Worm (Caenorhabditis elegans) whole organism, L4 larva: ENCODE results near the gene K09A9.8.

Source experiments
- F49E8.2 ChIP-seq: sonication (generic microtip); optimal IDR thresholded peaks from 2 replicates; lab custom pipeline; 2016; ENCODE audit warnings: missing compliant biosample characterization, mild to moderate bottlenecking, missing genetic modification characterization, borderline replicate concordance
- T26A8.4 ChIP-seq: fragments of 200-800 bp; sonication (Bioruptor generic); IDR thresholded peaks from 2 replicates; pipeline ENCODE4 v1.3.6; 2022; ENCODE audit warnings: missing genetic modification characterization, missing compliant biosample characterization
- Y48G9A.11 ChIP-seq: fragments of 200-800 bp; sonication (Bioruptor generic); IDR thresholded peaks from 2 replicates; pipeline ENCODE4 v1.3.6; 2022; ENCODE audit warnings: missing genetic modification reagents, missing genetic modification characterization, missing compliant biosample characterization
- Y5F2A.4 ChIP-seq: fragments of 200-800 bp; sonication (Bioruptor generic); optimal IDR thresholded peaks from 2 replicates; lab custom pipeline; 2018; ENCODE audit warnings: mild to moderate bottlenecking, missing genetic modification characterization, missing compliant biosample characterization
- aha-1 ChIP-seq: fragments of 150-350 bp; peaks from one replicate; lab custom pipeline; 2014; ENCODE audit warnings: missing biosample characterization, missing genetic modification characterization
- ama-1 ChIP-seq: fragments of 150-350 bp; optimal IDR thresholded peaks from 2 replicates; lab custom pipeline; 2014; ENCODE audit warnings: inconsistent platforms, mixed read lengths
- attf-4 ChIP-seq: sonication (generic microtip); optimal IDR thresholded peaks from 3 replicates; lab custom pipeline; 2017; ENCODE audit warnings: missing biosample characterization, missing genetic modification characterization
- ceh-20 ChIP-seq: fragments of 200-800 bp; sonication (Bioruptor generic); IDR thresholded peaks from 2 replicates; pipeline ENCODE4 v1.3.6; 2022; ENCODE audit warnings: missing genetic modification reagents, missing genetic modification characterization, missing compliant biosample characterization
- ces-1 ChIP-seq: fragments of 150-350 bp; sonication (generic microtip); optimal IDR thresholded peaks from 4 replicates; lab custom pipeline; 2014; ENCODE audit warnings: missing biosample characterization, missing genetic modification reagents, missing genetic modification characterization
- ctbp-1 ChIP-seq: fragments of 200-800 bp; sonication (Bioruptor generic); IDR thresholded peaks from 2 replicates; pipeline ENCODE4 v1.3.6; 2022; ENCODE audit warnings: missing genetic modification reagents, missing genetic modification characterization, missing compliant biosample characterization
- daf-16 ChIP-seq, 3 experiments: sonication (generic microtip); optimal IDR thresholded peaks; 2 replicates each; lab custom pipeline; 2016 to 2017; ENCODE audit warnings: missing genetic modification characterization in 3 of 3, missing genetic modification reagents in 3 of 3, mild to moderate bottlenecking in 2 of 3, missing compliant biosample characterization in 2 of 3, missing biosample characterization in 1 of 3, moderate library complexity in 1 of 3
- daf-19 ChIP-seq: fragments of 200-800 bp; sonication (Bioruptor generic); conservative IDR thresholded peaks from 2 replicates; pipeline ENCODE4 v1.3.6; 2022; ENCODE audit warnings: missing genetic modification characterization, missing compliant biosample characterization
- dmd-6 ChIP-seq: fragments of 200-800 bp; sonication (Bioruptor generic); IDR thresholded peaks from 2 replicates; pipeline ENCODE4 v1.3.6; 2022; ENCODE audit warnings: missing genetic modification reagents, missing genetic modification characterization, missing compliant biosample characterization
- dmd-9 ChIP-seq: fragments of 200-800 bp; sonication (Bioruptor generic); IDR thresholded peaks from 2 replicates; pipeline ENCODE4 v1.3.6; 2022; ENCODE audit warnings: missing genetic modification reagents, missing genetic modification characterization, missing compliant biosample characterization
- dpl-1 ChIP-seq: fragments of 150-350 bp; optimal IDR thresholded peaks from 2 replicates; lab custom pipeline; 2014; ENCODE audit warnings: missing biosample characterization, missing genetic modification reagents, missing genetic modification characterization
- duxl-1 ChIP-seq: sonication (generic microtip); optimal IDR thresholded peaks from 2 replicates; lab custom pipeline; 2016; ENCODE audit warnings: mild to moderate bottlenecking, missing genetic modification characterization, moderate library complexity, missing compliant biosample characterization; ENCODE audit not compliant: poor library complexity
- dve-1 ChIP-seq: sonication (generic microtip); optimal IDR thresholded peaks from 2 replicates; lab custom pipeline; 2017; ENCODE audit warnings: antibody characterized with exemption, mild to moderate bottlenecking, missing genetic modification characterization, missing compliant biosample characterization; ENCODE audit not compliant: insufficient read depth
- egl-43 ChIP-seq: fragments of 200-800 bp; sonication (Bioruptor generic); IDR thresholded peaks from 2 replicates; pipeline ENCODE4 v1.3.6; 2022; ENCODE audit warnings: missing genetic modification reagents, missing genetic modification characterization, missing compliant biosample characterization
- hif-1 ChIP-seq, 2 experiments: sonication (generic microtip); optimal IDR thresholded peaks; 2 replicates each; lab custom pipeline; 2016 to 2017; ENCODE audit warnings: missing compliant biosample characterization in 2 of 2, missing genetic modification characterization in 2 of 2, missing genetic modification reagents in 2 of 2, missing genotype in 2 of 2, mild to moderate bottlenecking in 1 of 2
- hlh-11 ChIP-seq: fragments of 200-800 bp; sonication (Bioruptor generic); optimal IDR thresholded peaks from 2 replicates; lab custom pipeline; 2018; ENCODE audit warnings: mild to moderate bottlenecking, missing genetic modification characterization, missing compliant biosample characterization
- hlh-30 ChIP-seq: sonication (generic microtip); optimal IDR thresholded peaks from 2 replicates; lab custom pipeline; 2017; ENCODE audit warnings: antibody characterized with exemption, mild to moderate bottlenecking, missing genetic modification characterization, missing compliant biosample characterization; ENCODE audit not compliant: insufficient read depth
- lin-15B ChIP-seq: fragments of 150-350 bp; sonication (generic microtip); optimal IDR thresholded peaks from 3 replicates; lab custom pipeline; 2014; ENCODE audit warnings: missing biosample characterization, missing genetic modification characterization
- lin-29 ChIP-seq: fragments of 200-800 bp; sonication (Bioruptor generic); IDR thresholded peaks from 2 replicates; pipeline ENCODE4 v1.3.6; 2022; ENCODE audit warnings: missing genetic modification reagents, missing genetic modification characterization, missing compliant biosample characterization
- lir-3 ChIP-seq: sonication (generic microtip); optimal IDR thresholded peaks from 2 replicates; lab custom pipeline; 2016; ENCODE audit warnings: mild to moderate bottlenecking, missing genetic modification characterization, missing compliant biosample characterization
- lsy-2 ChIP-seq, 2 experiments: fragments of 150-350 bp in 1 of 2; sonication (generic microtip) in 1 of 2; optimal IDR thresholded peaks; 2 replicates each; lab custom pipeline; 2014 to 2017; ENCODE audit warnings: missing biosample characterization in 2 of 2, missing genetic modification characterization in 2 of 2
- madf-9 ChIP-seq: fragments of 200-800 bp; sonication (Bioruptor generic); conservative IDR thresholded peaks from 2 replicates; pipeline ENCODE4 v1.3.6; 2022; ENCODE audit warnings: missing genetic modification reagents, missing genetic modification characterization, missing compliant biosample characterization
- mdl-1 ChIP-seq, 2 experiments: fragments of 150-350 bp in 1 of 2; sonication (generic microtip) in 1 of 2; optimal IDR thresholded peaks; 2 replicates each; lab custom pipeline; 2014 to 2017; ENCODE audit warnings: missing biosample characterization in 2 of 2, missing genetic modification characterization in 2 of 2
- mep-1 ChIP-seq: fragments of 150-350 bp; sonication (generic microtip); optimal IDR thresholded peaks from 3 replicates; lab custom pipeline; 2014; ENCODE audit warnings: missing biosample characterization, missing genetic modification characterization
- mes-2 ChIP-seq: sonication (generic microtip); optimal IDR thresholded peaks from 2 replicates; lab custom pipeline; 2016; ENCODE audit warnings: missing genotype, mild to moderate bottlenecking, missing genetic modification characterization, missing compliant biosample characterization; ENCODE audit not compliant: poor library complexity, severe bottlenecking
- mxl-3 ChIP-seq: fragments of 200-800 bp; sonication (Bioruptor generic); optimal IDR thresholded peaks from 2 replicates; lab custom pipeline; 2018; ENCODE audit warnings: mild to moderate bottlenecking, missing genetic modification characterization, missing compliant biosample characterization
- nhr-102 ChIP-seq: sonication (generic microtip); optimal IDR thresholded peaks from 2 replicates; lab custom pipeline; 2016; ENCODE audit warnings: mild to moderate bottlenecking, missing genetic modification characterization, moderate library complexity, missing compliant biosample characterization
- nhr-11 ChIP-seq: fragments of 150-350 bp; optimal IDR thresholded peaks from 2 replicates; lab custom pipeline; 2014; ENCODE audit warnings: missing biosample characterization, missing genetic modification characterization
- nhr-237 ChIP-seq: sonication (generic microtip); optimal IDR thresholded peaks from 2 replicates; lab custom pipeline; 2017; ENCODE audit warnings: missing biosample characterization, missing genetic modification characterization
- nhr-28 ChIP-seq: fragments of 150-350 bp; optimal IDR thresholded peaks from 2 replicates; lab custom pipeline; 2014; ENCODE audit warnings: missing biosample characterization, missing genetic modification characterization
- nhr-41 ChIP-seq: fragments of 200-800 bp; sonication (Bioruptor generic); IDR thresholded peaks from 2 replicates; pipeline ENCODE4 v1.3.6; 2022; ENCODE audit warnings: missing genetic modification reagents, missing genetic modification characterization, missing compliant biosample characterization
- nhr-42 ChIP-seq: fragments of 200-800 bp; sonication (Bioruptor generic); IDR thresholded peaks from 2 replicates; pipeline ENCODE4 v1.3.6; 2022; ENCODE audit warnings: missing genetic modification characterization, missing compliant biosample characterization
- nhr-48 ChIP-seq: sonication (generic microtip); optimal IDR thresholded peaks from 2 replicates; lab custom pipeline; 2016; ENCODE audit warnings: mild to moderate bottlenecking, missing genetic modification characterization, missing compliant biosample characterization
- pha-4 ChIP-seq, 2 experiments: fragments of 150-350 bp in 1 of 2; fragments of 200-800 bp in 1 of 2; sonication (Bioruptor generic) in 1 of 2; IDR thresholded peaks in 1 of 2; optimal IDR thresholded peaks in 1 of 2; 2 replicates each; pipeline versions ENCODE4 v1.3.6 to Lab custom; 2014 to 2022; ENCODE audit warnings: missing genetic modification characterization in 2 of 2, missing genetic modification reagents in 2 of 2, missing biosample characterization in 1 of 2, missing compliant biosample characterization in 1 of 2
- php-3 ChIP-seq: fragments of 200-800 bp; sonication (Bioruptor generic); IDR thresholded peaks from 2 replicates; pipeline ENCODE4 v1.3.6; 2022; ENCODE audit warnings: missing genetic modification reagents, missing genetic modification characterization, missing compliant biosample characterization
- rbr-2 ChIP-seq: sonication (generic microtip); optimal IDR thresholded peaks from 2 replicates; lab custom pipeline; 2016; ENCODE audit warnings: missing genotype, missing genetic modification characterization, missing compliant biosample characterization
- set-16 ChIP-seq: fragments of 200-800 bp; sonication (Bioruptor generic); IDR thresholded peaks from 2 replicates; pipeline ENCODE4 v1.3.6; 2022; ENCODE audit warnings: missing genetic modification reagents, missing genetic modification characterization, missing compliant biosample characterization
- snpc-4 ChIP-seq: fragments of 150-350 bp; optimal IDR thresholded peaks from 2 replicates; lab custom pipeline; 2014; ENCODE audit warnings: missing biosample characterization, missing genetic modification characterization
- spr-1 ChIP-seq: sonication (generic microtip); optimal IDR thresholded peaks from 2 replicates; lab custom pipeline; 2016; ENCODE audit warnings: mild to moderate bottlenecking, missing genetic modification characterization, missing compliant biosample characterization
- tra-1 ChIP-seq: fragments of 200-800 bp; sonication (Bioruptor generic); IDR thresholded peaks from 2 replicates; pipeline ENCODE4 v1.3.6; 2022; ENCODE audit warnings: missing genetic modification reagents, missing genetic modification characterization, missing compliant biosample characterization
- zag-1 ChIP-seq: fragments of 150-350 bp; optimal IDR thresholded peaks from 2 replicates; lab custom pipeline; 2014; ENCODE audit warnings: missing biosample characterization, missing genetic modification characterization
- zip-11 ChIP-seq: fragments of 200-800 bp; sonication (Bioruptor generic); IDR thresholded peaks from 2 replicates; pipeline ENCODE4 v1.3.6; 2022; ENCODE audit warnings: missing genetic modification characterization, missing compliant biosample characterization

Gene K09A9.8

ce11 chrX:15567986-15568940 is 28.7 kb downstream of the K09A9.8 start, which contains the start of gene dyn-1:
TSS of gene dyn-1 (plus strand) at chrX:15568890.
- TF ChIP-seq snpc-4 (tag; lab: Kevin White, UChicago) (no peak), lin-29 (GFP tag; lab: Robert Waterston, UW) (0 out of 2 replicates have a peak, but pooled peaks have one; percentile 18), lsy-2 (tag; optimal IDR thresholded peaks at IDR 0.05; lab: Kevin White, UChicago) (peak in 1 of 2 experiments; percentile 69), nhr-48 (tag; lab: Kevin White, UChicago) (peak; percentile 63), lin-15B (tag; lab: Kevin White, UChicago) (no peak), zag-1 (tag; lab: Kevin White, UChicago) (no peak), ceh-20 (GFP tag; lab: Robert Waterston, UW) (0 out of 2 replicates have a peak, but pooled peaks have one; percentile 52), F49E8.2 (tag; lab: Kevin White, UChicago) (no peak), tra-1 (GFP tag; lab: Robert Waterston, UW) (no peak), set-16 (GFP tag; lab: Robert Waterston, UW) (peak; percentile 64), ces-1 (GFP tag; lab: Kevin White, UChicago) (no peak), mxl-3 (GFP tag; lab: Kevin White, UChicago) (peak; percentile 85), dpl-1 (GFP tag; lab: Kevin White, UChicago) (peak; percentile 58), dve-1 (tag; lab: Kevin White, UChicago) (peak; percentile 82), hlh-11 (tag; lab: Kevin White, UChicago) (peak; percentile 88), dmd-9 (GFP tag; lab: Robert Waterston, UW) (0 out of 2 replicates have a peak, but pooled peaks have one; percentile 8), rbr-2 (peak; percentile 76), spr-1 (tag; lab: Kevin White, UChicago) (peak; percentile 82), nhr-102 (tag; lab: Kevin White, UChicago) (peak; percentile 61), nhr-28 (tag; lab: Kevin White, UChicago) (peak; percentile 71), pha-4 (GFP tag; IDR thresholded peaks at IDR 0.05; lab: Robert Waterston, UW) (0 out of 2 replicates have a peak, but pooled peaks have one; percentile 45), pha-4 (tag; optimal IDR thresholded peaks at IDR 0.05; lab: Kevin White, UChicago) (no peak), daf-19 (no peak), aha-1 (tag; lab: Kevin White, UChicago) (peak; percentile 52), egl-43 (GFP tag; lab: Robert Waterston, UW) (peak; percentile 21; the same call in 1 of the 2 replicates), nhr-41 (0 out of 2 replicates have a peak, but pooled peaks have one; percentile 10), Y48G9A.11 (GFP tag; lab: Robert Waterston, UW) (no peak), ctbp-1 (GFP tag; lab: Robert Waterston, UW) (0 out of 2 replicates have a peak, but pooled peaks have one; percentile 21), duxl-1 (tag; lab: Kevin White, UChicago) (peak; percentile 13), daf-16 (GFP tag; optimal IDR thresholded peaks at IDR 0.05; lab: Kevin White, UChicago) (no peak), daf-16 (tag; optimal IDR thresholded peaks at IDR 0.05; lab: Kevin White, UChicago) (peak; percentile 32), lir-3 (tag; lab: Kevin White, UChicago) (peak; percentile 43), dmd-6 (GFP tag; lab: Robert Waterston, UW) (peak; percentile 64), mes-2 (tag; lab: Kevin White, UChicago) (peak; percentile 68), nhr-42 (GFP tag; lab: Robert Waterston, UW) (0 out of 2 replicates have a peak, but pooled peaks have one; percentile 35), Y5F2A.4 (no peak), attf-4 (tag; lab: Kevin White, UChicago) (no peak), T26A8.4 (0 out of 2 replicates have a peak, but pooled peaks have one; percentile 40), mdl-1 (tag; optimal IDR thresholded peaks at IDR 0.05; lab: Kevin White, UChicago) (peak in 1 of 2 experiments; percentile 78), hlh-30 (peak; percentile 69), ama-1 (lab: Kevin White, UChicago) (no peak), nhr-11 (tag; lab: Kevin White, UChicago) (peak; percentile 16), mep-1 (tag; lab: Kevin White, UChicago) (peak; percentile 88), hif-1 (tag; optimal IDR thresholded peaks at IDR 0.05; lab: Kevin White, UChicago) (peak in 1 of 2 experiments; percentile 48), nhr-237 (tag; lab: Kevin White, UChicago) (no peak), madf-9 (GFP tag; lab: Robert Waterston, UW) (peak; percentile 27; the same call in 1 of the 2 replicates), zip-11 (no peak), php-3 (peak; percentile 61; the same call in 1 of the 2 replicates)
